Fruit fly (Drosophila melanogaster) whole organism, wandering third instar larva: Measurements from ENCODE around the gene Pka-C1.

ENCODE experiments used
- Abd-B ChIP-seq: fragments of >200 bp; optimal IDR thresholded peaks from 2 replicates; lab custom pipeline; 2017; ENCODE audit warnings: missing biosample characterization, missing genetic modification characterization
- CG32264 ChIP-seq: fragments of 200-800 bp; sonication (Bioruptor generic); optimal IDR thresholded peaks from 2 replicates; lab custom pipeline; 2016; ENCODE audit warnings: missing biosample characterization, missing genetic modification characterization
- CG9705 ChIP-seq: fragments of 200-800 bp; sonication (Bioruptor generic); optimal IDR thresholded peaks from 2 replicates; lab custom pipeline; 2018; ENCODE audit warnings: missing biosample characterization, mild to moderate bottlenecking, missing genetic modification characterization
- CrebA ChIP-seq: fragments of 200-800 bp; sonication (Bioruptor generic); optimal IDR thresholded peaks from 2 replicates; lab custom pipeline; 2016; ENCODE audit warnings: missing biosample characterization, mild to moderate bottlenecking, missing genetic modification characterization, borderline replicate concordance
- Dfd ChIP-seq: fragments of >200 bp; optimal IDR thresholded peaks from 2 replicates; lab custom pipeline; 2017; ENCODE audit warnings: missing biosample characterization, missing genetic modification characterization
- Dif ChIP-seq: fragments of 200-275, 200-300 bp; sonication (Bioruptor generic); optimal IDR thresholded peaks from 2 replicates; lab custom pipeline; 2018; ENCODE audit warnings: missing biosample characterization, missing genetic modification characterization; ENCODE audit not compliant: partially characterized antibody
- GATAd ChIP-seq: sonication (Bioruptor generic); optimal IDR thresholded peaks from 2 replicates; lab custom pipeline; 2016; ENCODE audit warnings: missing biosample characterization, missing genetic modification characterization
- HLH106 ChIP-seq: fragments of 200-800 bp; optimal IDR thresholded peaks from 3 replicates; lab custom pipeline; 2019; ENCODE audit warnings: missing biosample characterization, mild to moderate bottlenecking, missing genetic modification characterization, moderate library complexity
- Hnf4 ChIP-seq: fragments of 200-800 bp; sonication (Bioruptor generic); optimal IDR thresholded peaks from 2 replicates; lab custom pipeline; 2016; ENCODE audit warnings: missing biosample characterization, mild to moderate bottlenecking, missing genetic modification characterization
- Hr78 ChIP-seq: fragments of >200 bp; optimal IDR thresholded peaks from 2 replicates; lab custom pipeline; 2017; ENCODE audit warnings: missing biosample characterization, missing genetic modification characterization
- Hr83 ChIP-seq: fragments of 200-300 bp; sonication (Bioruptor generic); optimal IDR thresholded peaks from 2 replicates; lab custom pipeline; 2016; ENCODE audit warnings: missing biosample characterization, mild to moderate bottlenecking, missing genetic modification characterization, moderate library complexity; ENCODE audit not compliant: poor library complexity, severe bottlenecking
- Jra ChIP-seq: sonication (Bioruptor generic); optimal IDR thresholded peaks from 2 replicates; lab custom pipeline; 2016; ENCODE audit warnings: missing biosample characterization, missing genetic modification characterization
- Mio ChIP-seq: sonication (Bioruptor generic); optimal IDR thresholded peaks from 2 replicates; lab custom pipeline; 2016; ENCODE audit warnings: missing biosample characterization, missing genetic modification characterization
- Myc ChIP-seq: fragments of >200 bp; optimal IDR thresholded peaks from 2 replicates; lab custom pipeline; 2017
- N ChIP-seq: fragments of >200 bp; optimal IDR thresholded peaks from 2 replicates; lab custom pipeline; 2018; ENCODE audit warnings: missing biosample characterization, missing external identifiers, missing genetic modification characterization
- OdsH ChIP-seq: fragments of 200-800 bp; sonication (Bioruptor generic); optimal IDR thresholded peaks from 2 replicates; lab custom pipeline; 2016; ENCODE audit warnings: missing biosample characterization, mild to moderate bottlenecking, missing genetic modification characterization
- Rel ChIP-seq, 2 experiments: fragments of 200-800 bp; sonication (Bioruptor generic) in 1 of 2; optimal IDR thresholded peaks; 2 replicates in 1 of 2; 3 replicates in 1 of 2; lab custom pipeline; 2016 to 2019; ENCODE audit warnings: mild to moderate bottlenecking in 2 of 2, missing biosample characterization in 2 of 2, missing genetic modification characterization in 2 of 2, moderate library complexity in 1 of 2
- Sp1 ChIP-seq: fragments of 200-800 bp; sonication (Bioruptor generic); optimal IDR thresholded peaks from 3 replicates; lab custom pipeline; 2019; ENCODE audit warnings: missing biosample characterization, mild to moderate bottlenecking, missing genetic modification characterization, moderate library complexity
- Vsx2 ChIP-seq: fragments of 200-300, 225-300 bp; sonication (Bioruptor generic); optimal IDR thresholded peaks from 2 replicates; lab custom pipeline; 2018; ENCODE audit warnings: missing biosample characterization, missing genetic modification characterization; ENCODE audit not compliant: partially characterized antibody
- br ChIP-seq: fragments of 200-800 bp; sonication (Bioruptor generic); optimal IDR thresholded peaks from 2 replicates; lab custom pipeline; 2016; ENCODE audit warnings: missing biosample characterization, missing genetic modification characterization
- brk ChIP-seq: fragments of 200-800 bp; sonication (Bioruptor generic); optimal IDR thresholded peaks from 2 replicates; lab custom pipeline; 2016; ENCODE audit warnings: missing biosample characterization, mild to moderate bottlenecking, missing genetic modification characterization
- dl ChIP-seq, 2 experiments: fragments of 175-275, 200-275 bp in 1 of 2; fragments of 200-275 bp in 1 of 2; sonication (Bioruptor generic); optimal IDR thresholded peaks; lab custom pipeline; 2018; ENCODE audit warnings: mild to moderate bottlenecking in 2 of 2, missing biosample characterization in 2 of 2, missing genetic modification characterization in 2 of 2, moderate library complexity in 2 of 2; ENCODE audit not compliant: partially characterized antibody in 2 of 2, insufficient read depth in 1 of 2
- dmrt93B ChIP-seq: fragments of 200-800 bp; sonication (Bioruptor generic); optimal IDR thresholded peaks from 2 replicates; lab custom pipeline; 2018; ENCODE audit warnings: missing biosample characterization, mild to moderate bottlenecking, missing genetic modification characterization
- dsf ChIP-seq: sonication (Bioruptor generic); optimal IDR thresholded peaks from 2 replicates; lab custom pipeline; 2016; ENCODE audit warnings: missing biosample characterization, missing genetic modification characterization, borderline replicate concordance
- ey ChIP-seq: fragments of 200-800 bp; sonication (Bioruptor generic); optimal IDR thresholded peaks from 2 replicates; lab custom pipeline; 2016; ENCODE audit warnings: missing biosample characterization, missing genetic modification characterization
- foxo ChIP-seq, 2 experiments: fragments of 200-800 bp; sonication (Bioruptor generic); optimal IDR thresholded peaks; 2 replicates in 1 of 2; 3 replicates in 1 of 2; lab custom pipeline; 2016 to 2017; ENCODE audit warnings: missing biosample characterization in 2 of 2, missing genetic modification characterization in 2 of 2
- fru ChIP-seq: fragments of 200-800 bp; sonication (Bioruptor generic); optimal IDR thresholded peaks from 3 replicates; lab custom pipeline; 2016; ENCODE audit warnings: missing biosample characterization, mild to moderate bottlenecking, missing genetic modification characterization
- h ChIP-seq: fragments of 200-800 bp; sonication (Bioruptor generic); optimal IDR thresholded peaks from 3 replicates; lab custom pipeline; 2016; ENCODE audit warnings: missing biosample characterization, mild to moderate bottlenecking, missing genetic modification characterization
- jim ChIP-seq: fragments of 175-275, 200-325 bp; sonication (Bioruptor generic); optimal IDR thresholded peaks from 2 replicates; lab custom pipeline; 2016; ENCODE audit warnings: missing biosample characterization, mild to moderate bottlenecking, missing genetic modification characterization
- lola ChIP-seq: fragments of >200 bp; optimal IDR thresholded peaks from 2 replicates; lab custom pipeline; 2017; ENCODE audit warnings: missing biosample characterization, missing genetic modification characterization
- pan ChIP-seq: fragments of >200 bp; optimal IDR thresholded peaks from 2 replicates; lab custom pipeline; 2017
- psq ChIP-seq: fragments of 200-800 bp; sonication (Bioruptor generic); optimal IDR thresholded peaks from 3 replicates; lab custom pipeline; 2017; ENCODE audit warnings: missing biosample characterization, mild to moderate bottlenecking, missing genetic modification characterization, moderate library complexity
- rgr ChIP-seq: fragments of 200-800 bp; sonication (Bioruptor generic); optimal IDR thresholded peaks from 3 replicates; lab custom pipeline; 2016; ENCODE audit warnings: missing biosample characterization, mild to moderate bottlenecking, missing genetic modification characterization
- sage ChIP-seq: fragments of 200-800 bp; sonication (Bioruptor generic); optimal IDR thresholded peaks from 2 replicates; lab custom pipeline; 2016; ENCODE audit warnings: missing biosample characterization, mild to moderate bottlenecking, missing genetic modification characterization
- sv ChIP-seq: fragments of 200-800 bp; sonication (Bioruptor generic); optimal IDR thresholded peaks from 3 replicates; lab custom pipeline; 2016; ENCODE audit warnings: missing biosample characterization, missing genetic modification characterization
- tai ChIP-seq: sonication (Bioruptor generic); optimal IDR thresholded peaks from 2 replicates; lab custom pipeline; 2016; ENCODE audit warnings: missing biosample characterization, missing genetic modification characterization
- usp ChIP-seq: fragments of >200 bp; optimal IDR thresholded peaks from 2 replicates; lab custom pipeline; 2017; ENCODE audit warnings: missing biosample characterization, missing genetic modification characterization
- woc ChIP-seq: sonication (Bioruptor generic); optimal IDR thresholded peaks from 2 replicates; lab custom pipeline; 2016; ENCODE audit warnings: missing biosample characterization, mild to moderate bottlenecking, missing genetic modification characterization

Pka-C1 gene

dm6 chr2L:9657269-9658191 lies 41.6 kb downstream of the Pka-C1 start:
- TF ChIP-seq Sp1 (GFP tag; lab: Kevin White, UChicago) (no peak), Hnf4 (GFP tag; lab: Kevin White, UChicago) (no peak), psq (no peak), rgr (no peak), foxo (GFP tag; optimal IDR thresholded peaks at IDR 0.05; lab: Kevin White, UChicago) (no peak), brk (GFP tag; lab: Kevin White, UChicago) (no peak), Vsx2 (GFP tag; lab: Kevin White, UChicago) (no peak), Hr78 (GFP tag; lab: Kevin White, UChicago) (no peak), h (GFP tag; lab: Kevin White, UChicago) (no peak), HLH106 (no peak), usp (GFP tag; lab: Kevin White, UChicago) (no peak)

dm6 chr2L:9656300-9656699 lies 42.8 kb downstream of the Pka-C1 start, which contains the start of gene CG33299:
CG33299 (plus strand) TSS chr2L:9656600.
- no peak for TF ChIP-seq Abd-B (GFP tag; lab: Kevin White, UChicago)
- TF ChIP-seq HLH106, result no peak
- no peak for TF ChIP-seq rgr
- no peak for TF ChIP-seq Dfd (GFP tag; lab: Kevin White, UChicago)
- TF ChIP-seq Dif (GFP tag; lab: Kevin White, UChicago), result no peak
- TF ChIP-seq tai (GFP tag; lab: Kevin White, UChicago), result no peak
- no peak for TF ChIP-seq ey (GFP tag; lab: Kevin White, UChicago)
- no peak for TF ChIP-seq h (GFP tag; lab: Kevin White, UChicago)

- TF ChIP-seq psq, result peak; percentile 75
- TF ChIP-seq Mio (GFP tag; lab: Kevin White, UChicago), result no peak
- no peak for TF ChIP-seq Hr78 (GFP tag; lab: Kevin White, UChicago)
- no peak for TF ChIP-seq Dfd (GFP tag; lab: Kevin White, UChicago)
- no peak for TF ChIP-seq pan (lab: Kevin White, UChicago)
- no peak for TF ChIP-seq GATAd (GFP tag; lab: Kevin White, UChicago)
- TF ChIP-seq sage, result peak; percentile 66
- TF ChIP-seq jim (GFP tag; lab: Kevin White, UChicago), result no peak
- no peak for TF ChIP-seq lola (GFP tag; lab: Kevin White, UChicago)
- peak; percentile 13 for TF ChIP-seq Dif (GFP tag; lab: Kevin White, UChicago)
- TF ChIP-seq foxo (GFP tag; optimal IDR thresholded peaks at IDR 0.05; lab: Kevin White, UChicago), result peak in 1 of 2 experiments; percentile 85
- TF ChIP-seq dl (GFP tag; optimal IDR thresholded peaks at IDR 0.05; lab: Kevin White, UChicago; ENCODE audit: insufficient read depth in 1 of 2, partially characterized antibody in 2 of 2), result no peak
- TF ChIP-seq OdsH (GFP tag; lab: Kevin White, UChicago), result peak; percentile 74
- no peak for TF ChIP-seq Hr83
- peak; percentile 85 for TF ChIP-seq h (GFP tag; lab: Kevin White, UChicago)
- no peak for TF ChIP-seq Jra
- TF ChIP-seq CrebA (GFP tag; lab: Kevin White, UChicago), result peak; percentile 23
- peak; percentile 59 for TF ChIP-seq Rel (GFP tag; optimal IDR thresholded peaks at IDR 0.05; lab: Kevin White, UChicago)
- TF ChIP-seq Rel (tag; optimal IDR thresholded peaks at IDR 0.05; lab: Kevin White, UChicago), result no peak
- TF ChIP-seq rgr, result peak; percentile 72
- TF ChIP-seq dmrt93B (GFP tag; lab: Kevin White, UChicago), result peak; percentile 62
- TF ChIP-seq tai (GFP tag; lab: Kevin White, UChicago), result no peak
- TF ChIP-seq sv (GFP tag; lab: Kevin White, UChicago), result peak; percentile 8
- peak; percentile 54 for TF ChIP-seq woc
- peak; percentile 78 for TF ChIP-seq fru (GFP tag; lab: Kevin White, UChicago)
- TF ChIP-seq Myc (lab: Kevin White, UChicago), result no peak
- no peak for TF ChIP-seq Abd-B (GFP tag; lab: Kevin White, UChicago)
- TF ChIP-seq N (GFP tag; lab: Kevin White, UChicago), result no peak
- peak; percentile 64 for TF ChIP-seq brk (GFP tag; lab: Kevin White, UChicago)
- no peak for TF ChIP-seq CG9705 (GFP tag; lab: Kevin White, UChicago)
- peak; percentile 68 for TF ChIP-seq HLH106
- peak; percentile 54 for TF ChIP-seq Hnf4 (GFP tag; lab: Kevin White, UChicago)
- peak; percentile 46 for TF ChIP-seq ey (GFP tag; lab: Kevin White, UChicago)
- TF ChIP-seq Sp1 (GFP tag; lab: Kevin White, UChicago), result peak; percentile 55
- no peak for TF ChIP-seq dsf (GFP tag; lab: Kevin White, UChicago)
- TF ChIP-seq usp (GFP tag; lab: Kevin White, UChicago), result no peak
- TF ChIP-seq Vsx2 (GFP tag; lab: Kevin White, UChicago), result no peak
- peak; percentile 58 for TF ChIP-seq br (GFP tag; lab: Kevin White, UChicago)
- TF ChIP-seq CG32264, result peak; percentile 2
Measured at dm6 chr2L:9633811-9634436, 65.2 kb downstream of the Pka-C1 start, which contains the start of gene Apoltp. Apoltp (plus strand) TSS chr2L:9634179.
